Fruit fly (Drosophila melanogaster): ENCODE results near the gene Cpsf6.

Cpsf6 gene

DNA sequence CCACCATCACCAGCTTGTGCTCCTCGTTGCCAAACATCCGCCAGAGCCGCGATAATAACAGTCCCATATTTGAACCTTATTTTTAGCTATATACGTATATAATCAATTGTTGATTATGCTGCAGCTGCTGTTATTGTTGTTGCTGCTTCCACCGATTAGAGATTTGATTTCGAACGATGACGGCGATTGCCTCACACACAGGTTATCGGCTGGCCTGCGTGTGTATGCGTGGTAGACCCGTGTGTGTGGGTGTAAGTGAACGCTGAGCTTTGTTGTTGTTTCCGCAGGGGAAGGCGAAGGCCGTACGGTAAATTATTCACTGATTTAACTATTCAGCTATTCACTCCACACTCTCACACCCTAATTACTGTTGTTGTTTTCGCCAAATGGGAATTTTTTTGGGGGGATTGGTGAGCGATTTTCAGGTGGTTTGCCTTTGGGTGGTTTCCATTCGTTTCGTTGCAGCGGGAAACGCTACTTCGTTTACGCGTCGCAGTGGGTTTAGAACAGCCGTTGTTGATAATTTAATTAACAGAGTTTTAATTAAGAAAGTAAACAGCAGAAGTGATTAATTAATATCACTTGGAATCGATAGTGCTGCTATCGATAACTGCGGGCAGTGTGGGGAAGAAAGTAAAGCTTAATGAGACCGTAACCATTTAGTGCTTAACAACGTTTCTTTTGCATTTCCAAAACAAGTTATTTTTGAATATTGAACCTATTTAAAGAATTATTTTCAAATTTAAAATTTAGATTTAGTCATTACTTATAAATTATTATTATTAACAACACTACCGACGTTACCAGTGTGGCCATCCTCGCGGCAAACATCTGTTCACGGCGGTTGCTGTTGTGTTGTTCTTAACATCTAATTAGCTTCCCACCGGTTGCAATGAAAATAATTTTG is 15.8 kb downstream of the Cpsf6 start, which contains the start of the genes Arl5 and CG13671 (continued):
- TF ChIP-seq Bgb (GFP tag; IDR thresholded peaks at IDR 0.05; ENCODE audit: partially characterized antibody) (peak; percentile 67), Oaz (GFP tag; IDR thresholded peaks at IDR 0.05) (0 out of 2 replicates have a peak, but pooled peaks have one; percentile 30), CG18476 (GFP tag; optimal IDR thresholded peaks at IDR 0.05) (peak; percentile 72), CG7357 (GFP tag; IDR thresholded peaks at IDR 0.05) (peak; percentile 23; the same call in 1 of the 3 replicates), NC2β (GFP tag; optimal IDR thresholded peaks at IDR 0.05) (peak; percentile 48), CG18619 (GFP tag; optimal IDR thresholded peaks at IDR 0.05) (peak; percentile 69), CG11504 (tag; optimal IDR thresholded peaks at IDR 0.05) (no peak), Hr51 (GFP tag; optimal IDR thresholded peaks at IDR 0.05) (peak; percentile 68), CG10431 (GFP tag; optimal IDR thresholded peaks at IDR 0.05) (no peak), CG15269 (tag; optimal IDR thresholded peaks at IDR 0.05) (no peak), en (GFP tag; optimal IDR thresholded peaks at IDR 0.05) (no peak), CG14667 (GFP tag; IDR thresholded peaks at IDR 0.05) (peak; percentile 63), CG7271 (tag; optimal IDR thresholded peaks at IDR 0.05) (peak; percentile 84), esg (GFP tag; conservative IDR thresholded peaks at IDR 0.05) (peak; percentile 67), chinmo (GFP tag; IDR thresholded peaks at IDR 0.05; ENCODE audit: partially characterized antibody) (peak; percentile 84; the same call in 2 of the 4 replicates), gcm (GFP tag; optimal IDR thresholded peaks at IDR 0.05) (peak; percentile 51), Nf-YA (GFP tag; IDR thresholded peaks at IDR 0.05) (peak; percentile 74), Xbp1 (GFP tag; optimal IDR thresholded peaks at IDR 0.05) (peak; percentile 89), CG31365 (tag; optimal IDR thresholded peaks at IDR 0.05) (no peak), tap (tag; optimal IDR thresholded peaks at IDR 0.05) (no peak), CG18764 (GFP tag; optimal IDR thresholded peaks at IDR 0.05) (peak; percentile 81), grau (tag; optimal IDR thresholded peaks at IDR 0.05) (peak; percentile 65), CG31388 (GFP tag; optimal IDR thresholded peaks at IDR 0.05) (peak; percentile 70), MBD-R2 (GFP tag; IDR thresholded peaks at IDR 0.05) (peak; percentile 94), CG10565 (GFP tag; optimal IDR thresholded peaks at IDR 0.05) (no peak), pros (GFP tag; optimal IDR thresholded peaks at IDR 0.05) (no peak), CG4730 (GFP tag; IDR thresholded peaks at IDR 0.05) (peak; percentile 72), CG6254 (GFP tag; optimal IDR thresholded peaks at IDR 0.05) (no peak), Scr (GFP tag; IDR thresholded peaks at IDR 0.05; ENCODE audit: partially characterized antibody) (peak; percentile 82), CG9609 (GFP tag; optimal IDR thresholded peaks at IDR 0.05) (peak; percentile 67), CG15696 (tag; optimal IDR thresholded peaks at IDR 0.05) (peak; percentile 43), sens (GFP tag) (peak; percentile 95), exex (tag; optimal IDR thresholded peaks at IDR 0.05) (peak; percentile 85), Gug (GFP tag; IDR thresholded peaks at IDR 0.05) (peak; percentile 73; the same call in 3 of the 4 replicates), Sry-β (GFP tag; optimal IDR thresholded peaks at IDR 0.05) (peak; percentile 8), CG15073 (GFP tag; optimal IDR thresholded peaks at IDR 0.05) (peak; percentile 23), Hr78 (GFP tag; optimal IDR thresholded peaks at IDR 0.05) (no peak), Ets97D (GFP tag; optimal IDR thresholded peaks at IDR 0.05) (peak; percentile 77), Gsc (GFP tag; IDR thresholded peaks at IDR 0.05) (no peak), CG6791 (GFP tag; IDR thresholded peaks at IDR 0.05; ENCODE audit: partially characterized antibody) (peak; percentile 73), knrl (GFP tag; IDR thresholded peaks at IDR 0.05; ENCODE audit: partially characterized antibody) (peak; percentile 80), CG12659 (GFP tag; optimal IDR thresholded peaks at IDR 0.05) (peak; percentile 83), CHES-1-like (GFP tag; optimal IDR thresholded peaks at IDR 0.05) (peak; percentile 23), CG1233 (GFP tag; optimal IDR thresholded peaks at IDR 0.05) (peak; percentile 53), cas (GFP tag; IDR thresholded peaks at IDR 0.05) (0 out of 2 replicates have a peak, but pooled peaks have one; percentile 55), Usf (GFP tag; optimal IDR thresholded peaks at IDR 0.05) (peak; percentile 19), CG4617 (GFP tag; optimal IDR thresholded peaks at IDR 0.05; ENCODE audit: borderline replicate concordance) (peak; percentile 87)

Data from whole organism, embryonic.